Worm (Caenorhabditis elegans) whole organism, L4/young adult: Measurements from ENCODE around the gene K05G3.2.

Source experiments
- W03F9.2 ChIP-seq: fragments of 150-350 bp; optimal IDR thresholded peaks from 2 replicates; lab custom pipeline; 2014; ENCODE audit warnings: missing biosample characterization, missing genetic modification characterization
- dao-5 ChIP-seq: sonication (generic microtip); optimal IDR thresholded peaks from 2 replicates; lab custom pipeline; 2016; ENCODE audit warnings: missing genotype, missing genetic modification characterization, moderate library complexity, missing compliant biosample characterization
- him-1 ChIP-seq: sonication (generic microtip); optimal IDR thresholded peaks from 2 replicates; lab custom pipeline; 2016; ENCODE audit warnings: missing genotype, missing genetic modification reagents, missing genetic modification characterization, missing compliant biosample characterization

K05G3.2 gene

DNA sequence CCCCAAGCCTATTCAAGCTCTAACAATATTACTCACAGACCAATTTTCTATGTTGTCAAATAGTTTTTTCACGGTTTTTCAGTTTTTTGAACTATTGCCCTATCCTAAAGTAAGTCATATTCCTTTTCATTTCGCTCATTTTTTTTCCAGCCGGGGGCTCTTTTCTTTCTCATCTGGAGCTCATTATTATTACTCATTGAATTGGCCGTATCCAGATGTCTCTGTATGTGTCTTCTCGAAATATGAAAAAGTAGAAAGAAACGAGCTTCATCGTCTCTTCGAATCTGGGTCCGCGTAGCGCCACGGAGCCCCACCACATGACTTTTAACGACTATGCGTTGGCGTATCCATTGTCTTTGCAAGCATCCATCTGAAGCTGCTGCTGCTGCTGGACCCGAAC is 35.7 kb downstream of the K05G3.2 start:
- no peak for TF ChIP-seq W03F9.2
- no peak for TF ChIP-seq him-1 (tag; lab: Kevin White, UChicago)
- no peak for TF ChIP-seq dao-5 (tag; lab: Kevin White, UChicago)

DNA sequence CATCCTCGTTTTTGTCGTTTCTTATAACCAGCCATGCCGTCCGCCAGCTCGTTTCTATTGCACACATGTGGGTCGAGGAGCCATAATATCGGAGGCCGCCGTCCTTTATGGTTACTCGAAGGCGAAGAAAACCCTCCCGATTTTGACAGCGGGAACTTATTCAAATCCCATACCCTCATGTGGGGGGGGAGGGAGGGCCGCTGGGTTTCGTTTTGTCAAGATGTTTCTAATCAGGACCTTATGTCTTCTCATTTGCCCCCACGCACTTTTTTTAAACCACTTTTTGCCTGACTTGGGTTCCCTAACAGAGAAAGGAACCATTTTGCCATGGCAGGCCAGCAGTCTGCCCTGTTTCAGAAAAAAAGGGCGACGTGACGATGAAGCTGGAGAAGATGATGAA is 37.8 kb downstream of the K05G3.2 start:
- TF ChIP-seq dao-5 (tag; lab: Kevin White, UChicago) (no peak), W03F9.2 (no peak), him-1 (tag; lab: Kevin White, UChicago) (no peak)

DNA sequence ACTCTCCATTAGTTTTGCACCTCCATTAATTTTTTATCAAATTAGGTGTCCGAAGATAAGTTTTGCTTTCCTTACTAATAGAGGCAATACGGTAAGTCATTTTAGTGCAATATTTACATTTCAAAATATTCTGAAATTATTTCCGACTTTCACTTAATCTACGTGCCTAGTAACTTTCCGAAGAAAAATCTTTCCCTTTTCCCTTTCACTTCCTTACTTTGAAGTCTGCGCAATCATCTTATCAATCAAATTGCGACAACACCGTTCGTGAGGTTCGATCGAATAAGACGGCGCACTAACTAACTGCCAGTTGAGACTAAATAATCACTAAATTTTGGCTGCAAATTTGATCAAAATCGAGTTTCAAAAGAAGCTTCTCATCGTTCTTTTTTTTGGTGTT is 39.1 kb downstream of the K05G3.2 start:
- TF ChIP-seq W03F9.2 (no peak), him-1 (tag; lab: Kevin White, UChicago) (no peak)

DNA sequence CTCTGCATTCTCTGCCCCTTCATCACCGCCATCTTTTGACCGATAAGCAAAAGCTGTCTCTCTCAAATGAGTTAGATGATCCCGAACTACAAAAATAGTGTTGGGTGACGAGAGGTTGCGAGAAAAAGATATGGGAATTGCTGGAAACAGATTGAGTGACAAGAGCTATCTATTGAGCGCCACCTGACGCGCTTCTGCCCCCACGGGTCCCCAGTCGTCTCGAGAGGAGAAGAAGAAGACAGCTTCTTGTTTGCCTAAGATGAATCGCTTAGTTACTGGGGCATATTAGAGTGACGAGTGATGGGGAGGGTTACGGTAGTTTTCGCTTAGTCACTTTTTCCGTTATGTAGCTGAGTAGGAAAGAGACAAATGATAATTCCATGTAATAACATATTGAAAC is 39.8 kb downstream of the K05G3.2 start:
- TF ChIP-seq W03F9.2: no peak
- no peak for TF ChIP-seq him-1 (tag; lab: Kevin White, UChicago)
- TF ChIP-seq dao-5 (tag; lab: Kevin White, UChicago): no peak

DNA sequence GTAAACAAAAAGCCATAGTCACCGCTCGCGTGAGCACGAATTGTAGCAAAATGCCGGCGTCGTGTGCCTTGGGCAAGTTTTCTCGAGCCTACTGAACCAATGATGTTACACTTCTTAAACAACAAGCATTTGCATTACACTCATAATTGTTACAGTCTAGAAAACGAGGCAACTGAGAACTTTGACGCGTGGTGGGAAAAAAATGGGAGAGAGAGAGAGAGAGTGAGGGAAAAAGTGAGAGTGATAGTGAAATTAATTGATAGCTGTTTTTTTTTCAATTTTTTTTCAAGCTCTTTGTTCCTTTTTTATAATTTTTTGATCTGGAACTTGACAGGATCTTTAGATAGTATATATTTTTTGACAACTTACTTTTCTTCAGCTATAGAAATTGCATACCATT is 40.5 kb downstream of the K05G3.2 start:
- TF ChIP-seq W03F9.2 (no peak), dao-5 (tag; lab: Kevin White, UChicago) (no peak), him-1 (tag; lab: Kevin White, UChicago) (no peak)

DNA sequence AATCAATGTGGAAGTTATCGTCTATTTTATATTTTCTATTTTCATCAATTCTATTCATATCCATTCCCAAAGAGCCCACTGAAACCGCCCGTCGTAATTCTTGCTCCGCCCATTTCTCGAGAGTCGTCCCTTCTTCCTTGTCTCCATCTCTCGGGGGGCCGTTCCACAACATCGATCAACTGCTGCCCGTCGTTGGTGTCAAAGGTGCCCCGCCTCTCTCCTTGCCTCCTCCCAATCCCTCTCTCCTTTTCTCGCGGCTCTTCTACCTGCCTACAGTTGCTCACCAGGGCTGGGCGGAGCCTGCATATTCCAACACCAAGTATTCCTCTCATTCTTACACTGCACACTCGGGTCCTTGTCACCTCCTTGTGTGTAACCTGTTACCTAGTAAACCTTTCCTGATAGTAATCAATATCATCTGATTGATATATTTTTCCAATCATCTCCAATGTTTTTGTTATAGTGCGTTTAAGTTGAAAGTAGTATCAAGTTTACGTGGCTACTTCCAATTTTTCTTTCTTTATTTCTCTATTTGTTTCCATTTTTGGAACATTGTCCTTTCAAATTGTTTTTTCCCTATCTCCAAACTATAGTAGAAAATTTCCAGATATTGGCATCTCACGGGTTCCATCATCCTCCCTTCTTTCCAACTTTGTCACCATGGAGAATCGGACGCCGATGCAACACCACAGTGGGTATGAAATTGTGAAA is 41.7 kb downstream of the K05G3.2 start, which contains the start of gene pat-9:
TSS of gene pat-9 (plus strand) at position 661 of the 711 bp plus-strand sequence.
- TF ChIP-seq W03F9.2 (no peak), dao-5 (tag; lab: Kevin White, UChicago) (no peak), him-1 (tag; lab: Kevin White, UChicago) (no peak)

DNA sequence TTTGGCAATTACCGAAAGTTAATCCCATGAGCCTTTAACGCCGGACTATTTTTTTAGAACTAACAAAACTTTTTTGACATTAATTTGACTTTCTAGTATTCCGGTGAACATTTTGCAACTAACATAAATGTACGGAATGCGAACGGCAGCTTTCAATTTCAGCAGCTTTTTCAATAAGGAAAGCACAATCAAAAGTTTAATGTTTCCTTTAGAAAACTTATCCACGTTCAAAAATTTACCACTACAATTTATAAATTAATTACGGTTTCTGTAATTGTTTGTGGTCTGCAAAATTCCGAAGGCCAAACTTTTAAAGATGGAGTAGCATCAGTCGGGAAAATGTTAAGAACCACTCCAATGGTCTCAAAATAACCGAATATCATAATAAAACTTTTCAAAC is 45.6 kb downstream of the K05G3.2 start, which contains the start of gene osm-1:
TSS of gene osm-1 (plus strand) at position 301 of the 400 bp plus-strand sequence.
- TF ChIP-seq dao-5 (tag; lab: Kevin White, UChicago) (no peak), him-1 (tag; lab: Kevin White, UChicago) (no peak), W03F9.2 (no peak)

DNA sequence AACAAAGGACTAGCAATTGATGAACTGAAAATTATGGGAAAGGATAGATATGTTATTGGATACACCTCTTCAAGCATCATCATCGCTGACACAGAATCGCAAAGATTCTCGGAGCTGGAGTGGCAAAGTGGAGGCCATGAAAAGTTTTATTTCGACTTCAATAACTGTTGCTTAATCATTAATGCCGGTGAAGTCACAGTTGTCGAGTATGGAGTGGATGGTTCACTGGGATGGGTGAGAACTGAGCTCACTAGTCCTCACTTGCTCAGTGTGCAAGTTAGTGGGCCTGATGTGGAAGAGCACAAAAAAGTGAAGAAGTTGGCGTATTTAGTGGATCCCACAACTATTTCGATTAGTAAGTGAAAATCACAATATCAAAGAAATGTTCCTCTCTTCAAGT is 49.2 kb downstream of the K05G3.2 start:
- TF ChIP-seq dao-5 (tag; lab: Kevin White, UChicago) (no peak), him-1 (tag; lab: Kevin White, UChicago) (no peak), W03F9.2 (no peak)

DNA sequence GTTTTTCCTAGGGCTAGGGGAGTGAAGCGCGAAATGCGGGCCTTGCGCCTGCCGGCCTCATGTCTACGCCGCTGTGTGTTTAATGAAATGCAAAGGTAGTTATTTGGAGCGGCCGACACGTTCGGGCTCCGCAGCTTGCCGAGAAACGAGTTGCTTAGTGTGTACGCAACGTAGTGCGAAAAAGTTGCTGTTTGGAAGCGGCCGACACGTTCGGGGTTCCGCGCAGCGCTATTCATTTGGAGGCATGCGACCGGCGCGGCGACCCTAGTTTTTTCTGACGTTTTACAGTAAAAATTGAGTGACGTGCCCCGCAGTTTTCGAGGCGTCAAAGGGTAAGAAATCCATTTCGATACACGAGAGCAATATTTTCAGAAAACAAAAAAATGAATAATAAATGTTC is 50.9 kb downstream of the K05G3.2 start:
- no peak for TF ChIP-seq him-1 (tag; lab: Kevin White, UChicago)
- TF ChIP-seq W03F9.2: no peak
- TF ChIP-seq dao-5 (tag; lab: Kevin White, UChicago): no peak

DNA sequence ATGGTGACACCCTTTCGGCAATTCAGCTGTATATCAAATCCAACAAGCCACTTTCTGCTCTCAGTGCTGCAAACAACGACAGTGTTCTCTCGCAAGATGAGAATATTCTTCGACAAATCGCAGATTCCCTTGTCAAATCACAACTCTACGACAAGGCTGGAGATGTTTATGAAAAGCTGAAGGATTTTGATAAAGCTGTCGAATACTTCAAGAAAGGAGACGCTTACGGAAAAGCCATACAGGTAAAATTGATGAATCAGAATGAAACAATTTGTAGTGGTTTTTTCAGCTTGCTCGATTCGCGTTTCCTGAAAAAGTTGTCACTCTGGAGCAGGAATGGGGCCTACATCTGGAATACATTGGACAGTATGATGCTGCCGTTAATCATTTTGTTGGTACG is 51.4 kb downstream of the K05G3.2 start:
- TF ChIP-seq W03F9.2 (no peak), dao-5 (tag; lab: Kevin White, UChicago) (no peak)

DNA sequence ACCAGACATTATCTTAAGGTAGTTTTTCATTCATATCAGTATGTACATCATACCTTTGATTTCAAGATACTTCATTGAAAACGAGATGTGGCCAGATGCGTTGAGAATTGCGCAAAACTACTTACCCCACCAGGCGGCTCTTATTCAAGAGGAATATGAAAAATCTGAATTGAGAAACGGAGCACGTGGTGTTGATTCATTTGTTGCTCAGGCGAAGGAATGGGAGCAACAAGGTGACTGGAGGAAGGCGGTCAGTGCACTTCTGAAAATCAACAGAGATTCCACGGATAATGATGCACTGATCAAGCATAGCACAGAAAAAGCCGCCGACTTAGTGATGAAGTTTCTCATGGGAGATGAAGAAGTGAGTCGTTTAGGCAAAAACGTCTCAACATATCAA is 53.6 kb downstream of the K05G3.2 start:
- TF ChIP-seq dao-5 (tag; lab: Kevin White, UChicago): no peak
- no peak for TF ChIP-seq W03F9.2
- TF ChIP-seq him-1 (tag; lab: Kevin White, UChicago): no peak
